Worm (Caenorhabditis elegans): ENCODE data around the gene acs-15.
A peak's percentile ranks its signal among the peaks of the same experiment; 100 is the strongest.

The acs-15 gene

DNA sequence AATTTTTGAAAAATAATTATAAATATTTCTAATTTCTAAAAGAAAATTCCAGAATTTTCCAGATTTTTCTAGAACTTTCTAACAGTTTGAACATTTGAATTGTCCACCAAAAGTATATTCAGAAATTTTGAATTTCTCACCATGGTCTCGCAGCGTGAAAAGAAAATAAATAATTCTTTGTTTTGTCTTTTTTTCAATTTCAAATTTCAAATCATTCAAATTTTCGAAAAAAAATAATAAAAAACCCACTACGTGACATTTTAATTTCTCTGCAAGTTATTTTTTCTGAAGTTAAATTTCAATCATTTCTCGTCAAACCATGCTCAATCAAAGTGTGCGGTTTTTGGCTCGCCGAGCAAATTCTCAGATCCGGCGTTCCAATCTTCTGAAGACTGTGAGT is at the start of gene acs-15:
Gene acs-15, plus strand, starts transcription at position 301 of the 400 bp plus-strand sequence.
- TF ChIP-seq pes-1 (GFP tag; IDR thresholded peaks at IDR 0.05): no peak
- no peak for TF ChIP-seq ets-7 (tag; optimal IDR thresholded peaks at IDR 0.05)
- no peak for TF ChIP-seq ceh-13 (GFP tag; optimal IDR thresholded peaks at IDR 0.05)
- no peak for TF ChIP-seq hnd-1 (tag; optimal IDR thresholded peaks at IDR 0.05)
- TF ChIP-seq F13C5.2 (tag; optimal IDR thresholded peaks at IDR 0.05): no peak
- no peak for TF ChIP-seq hmg-4 (GFP tag; optimal IDR thresholded peaks at IDR 0.05)
- TF ChIP-seq tbx-11 (GFP tag; IDR thresholded peaks at IDR 0.05): no peak
- no peak for TF ChIP-seq tbx-37 (GFP tag; conservative IDR thresholded peaks at IDR 0.05)
- TF ChIP-seq B0310.2 (tag; optimal IDR thresholded peaks at IDR 0.05): no peak
- no peak for TF ChIP-seq sea-1 (GFP tag; conservative IDR thresholded peaks at IDR 0.05)
- TF ChIP-seq aly-1 (tag; optimal IDR thresholded peaks at IDR 0.05): no peak
- no peak for TF ChIP-seq scrt-1 (GFP tag; IDR thresholded peaks at IDR 0.05)

ce11 chrII:884204-884603 is 48.6 kb upstream of the acs-15 start:
- no peak for TF ChIP-seq sea-1 (GFP tag; conservative IDR thresholded peaks at IDR 0.05)
- TF ChIP-seq pes-1 (GFP tag; IDR thresholded peaks at IDR 0.05): no peak
- TF ChIP-seq aly-1 (tag; optimal IDR thresholded peaks at IDR 0.05): no peak
- TF ChIP-seq scrt-1 (GFP tag; IDR thresholded peaks at IDR 0.05): no peak
- TF ChIP-seq tbx-37 (GFP tag; conservative IDR thresholded peaks at IDR 0.05): no peak
- TF ChIP-seq hmbx-1 (tag; optimal IDR thresholded peaks at IDR 0.05): no peak

DNA sequence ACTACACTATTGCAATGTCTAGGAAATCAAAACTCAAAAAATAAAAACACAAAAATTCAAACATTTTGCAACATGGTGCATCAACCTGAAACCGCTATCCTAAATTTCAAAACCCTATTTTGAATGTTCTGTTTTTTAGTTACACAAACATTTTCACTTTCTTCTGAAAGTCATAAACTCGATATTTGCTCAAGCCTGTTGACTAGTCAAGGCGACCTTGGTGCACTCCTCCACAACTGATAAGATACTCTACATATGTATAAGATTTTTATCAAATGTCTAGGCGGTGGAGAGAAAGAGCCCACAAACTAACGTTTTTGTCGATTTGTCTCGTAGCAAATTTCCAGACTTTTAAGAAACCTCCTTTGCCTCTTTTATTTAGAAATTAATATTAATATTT is 44.8 kb upstream of the acs-15 start, which contains the start of gene T07D3.4:
Gene T07D3.4, plus strand, starts transcription at position 286 of the 400 bp plus-strand sequence.
- no peak for TF ChIP-seq ets-7 (tag; optimal IDR thresholded peaks at IDR 0.05)
- no peak for TF ChIP-seq tra-4 (tag; optimal IDR thresholded peaks at IDR 0.05)
- TF ChIP-seq ceh-13 (GFP tag; optimal IDR thresholded peaks at IDR 0.05): no peak
- no peak for TF ChIP-seq ama-1 (optimal IDR thresholded peaks at IDR 0.05)
- TF ChIP-seq sea-1 (GFP tag; conservative IDR thresholded peaks at IDR 0.05): no peak
- TF ChIP-seq hmg-4 (GFP tag; optimal IDR thresholded peaks at IDR 0.05): no peak
- TF ChIP-seq F13C5.2 (tag; optimal IDR thresholded peaks at IDR 0.05): no peak
- no peak for TF ChIP-seq tbx-37 (GFP tag; conservative IDR thresholded peaks at IDR 0.05)
- TF ChIP-seq hnd-1 (tag; optimal IDR thresholded peaks at IDR 0.05): no peak

- TF ChIP-seq hmbx-1 (tag; optimal IDR thresholded peaks at IDR 0.05): no peak
- TF ChIP-seq ceh-36 (tag; optimal IDR thresholded peaks at IDR 0.05): no peak
- TF ChIP-seq scrt-1 (GFP tag; IDR thresholded peaks at IDR 0.05): no peak
- TF ChIP-seq aly-1 (tag; optimal IDR thresholded peaks at IDR 0.05): no peak
- TF ChIP-seq hnd-1 (tag; optimal IDR thresholded peaks at IDR 0.05): no peak
- TF ChIP-seq ama-1 (optimal IDR thresholded peaks at IDR 0.05): no peak
- no peak for TF ChIP-seq tra-4 (tag; optimal IDR thresholded peaks at IDR 0.05)
- no peak for TF ChIP-seq hmg-4 (GFP tag; optimal IDR thresholded peaks at IDR 0.05)
- TF ChIP-seq sea-1 (GFP tag; conservative IDR thresholded peaks at IDR 0.05): no peak
- no peak for TF ChIP-seq flt-1 (GFP tag; IDR thresholded peaks at IDR 0.05)
- no peak for TF ChIP-seq pes-1 (GFP tag; IDR thresholded peaks at IDR 0.05)
- TF ChIP-seq tbx-37 (GFP tag; conservative IDR thresholded peaks at IDR 0.05): no peak
- TF ChIP-seq ets-7 (tag; optimal IDR thresholded peaks at IDR 0.05): no peak
- TF ChIP-seq B0310.2 (tag; optimal IDR thresholded peaks at IDR 0.05): no peak
- TF ChIP-seq tbx-11 (GFP tag; IDR thresholded peaks at IDR 0.05): no peak
- no peak for TF ChIP-seq ceh-13 (GFP tag; optimal IDR thresholded peaks at IDR 0.05)
- no peak for TF ChIP-seq F13C5.2 (tag; optimal IDR thresholded peaks at IDR 0.05)
Measured at ce11 chrII:900720-901332, 32.0 kb upstream of the acs-15 start, which contains the start of gene T07D3.9. Gene T07D3.9 (minus strand): TSS chrII:900913.

DNA sequence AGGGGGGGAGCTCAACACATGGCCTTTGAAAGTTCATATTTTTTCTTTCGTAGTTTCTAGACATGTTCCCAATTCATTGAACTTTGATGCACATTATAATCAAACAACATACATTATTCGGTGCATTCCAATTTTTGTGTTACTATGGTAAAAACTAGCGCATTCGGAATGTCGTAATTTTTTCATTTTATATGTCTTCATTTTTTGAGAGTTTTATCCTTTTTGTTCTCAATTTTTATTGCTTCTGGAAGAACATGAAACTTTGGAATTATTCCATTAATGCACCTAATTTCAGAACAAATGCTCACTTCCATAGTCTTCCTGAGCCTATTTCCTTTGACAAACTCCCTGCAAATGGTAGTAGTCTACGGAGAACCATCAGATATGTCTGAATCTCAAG is 31.2 kb upstream of the acs-15 start, which contains the start of gene T07D3.2:
Gene T07D3.2, plus strand, starts transcription at position 301 of the 400 bp plus-strand sequence.
- no peak for TF ChIP-seq tbx-37 (GFP tag; conservative IDR thresholded peaks at IDR 0.05)
- no peak for TF ChIP-seq sea-1 (GFP tag; conservative IDR thresholded peaks at IDR 0.05)
- TF ChIP-seq pes-1 (GFP tag; IDR thresholded peaks at IDR 0.05): no peak
- TF ChIP-seq tbx-11 (GFP tag; IDR thresholded peaks at IDR 0.05): no peak
- TF ChIP-seq ceh-36 (tag; optimal IDR thresholded peaks at IDR 0.05): no peak
- TF ChIP-seq B0310.2 (tag; optimal IDR thresholded peaks at IDR 0.05): no peak
- no peak for TF ChIP-seq hmg-4 (GFP tag; optimal IDR thresholded peaks at IDR 0.05)
- TF ChIP-seq scrt-1 (GFP tag; IDR thresholded peaks at IDR 0.05): no peak
- no peak for TF ChIP-seq ets-7 (tag; optimal IDR thresholded peaks at IDR 0.05)
- TF ChIP-seq ceh-13 (GFP tag; optimal IDR thresholded peaks at IDR 0.05): no peak
- no peak for TF ChIP-seq hnd-1 (tag; optimal IDR thresholded peaks at IDR 0.05)
- TF ChIP-seq hmbx-1 (tag; optimal IDR thresholded peaks at IDR 0.05): no peak
- TF ChIP-seq ama-1 (optimal IDR thresholded peaks at IDR 0.05): no peak
- no peak for TF ChIP-seq F13C5.2 (tag; optimal IDR thresholded peaks at IDR 0.05)

DNA sequence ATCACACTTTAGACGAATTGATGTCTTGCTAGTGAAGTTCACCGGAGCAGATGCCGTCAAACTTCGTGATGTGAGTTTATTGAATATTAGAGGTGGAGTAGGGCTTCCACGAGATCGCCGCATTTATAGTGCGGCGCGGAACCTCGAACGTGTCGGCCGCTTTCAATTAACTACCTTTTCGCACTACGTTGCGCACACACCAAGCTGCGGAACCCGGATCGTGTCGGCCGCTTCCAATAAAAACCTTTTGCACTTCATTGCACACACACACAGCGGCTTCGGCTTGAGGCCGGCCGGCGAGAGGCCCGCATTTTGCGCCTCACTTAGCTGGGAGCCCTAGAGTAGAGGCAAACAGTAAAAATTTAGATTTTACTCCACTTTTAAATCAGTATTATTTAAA is 27.5 kb upstream of the acs-15 start:
- TF ChIP-seq sea-1 (GFP tag; conservative IDR thresholded peaks at IDR 0.05): 0 out of 2 replicates have a peak, but pooled peaks have one; percentile 29
- TF ChIP-seq aly-1 (tag; optimal IDR thresholded peaks at IDR 0.05): no peak
- TF ChIP-seq pes-1 (GFP tag; IDR thresholded peaks at IDR 0.05): peak; percentile 37; the same call in 1 of the 2 replicates

DNA sequence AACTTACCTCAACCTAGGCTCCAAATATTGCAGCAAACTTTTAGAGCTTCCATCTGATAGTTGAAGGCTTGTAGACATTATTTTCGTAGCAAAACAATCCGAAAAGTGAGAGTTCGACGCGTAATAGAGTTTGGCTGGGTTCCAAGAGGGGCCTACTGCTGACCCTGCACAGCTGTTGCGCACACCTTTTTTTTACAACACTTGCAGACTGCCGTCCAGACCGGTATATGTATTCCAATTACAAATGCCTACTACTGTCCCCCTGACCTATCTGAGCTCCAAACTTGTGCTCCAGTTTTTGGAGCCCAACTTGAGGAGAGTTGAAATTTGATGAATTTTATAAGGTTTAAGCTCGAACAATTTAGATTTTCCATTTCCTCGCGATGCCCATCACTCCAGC is 23.3 kb upstream of the acs-15 start, which contains the start of the genes fbxc-24 and fbxc-27:
Gene fbxc-24, minus strand, starts transcription at position 101 of the 400 bp plus-strand sequence.
Gene fbxc-27, plus strand, starts transcription at position 216 of the 400 bp plus-strand sequence.
- TF ChIP-seq F13C5.2 (tag; optimal IDR thresholded peaks at IDR 0.05) (no peak), tbx-11 (GFP tag; IDR thresholded peaks at IDR 0.05) (no peak), hnd-1 (tag; optimal IDR thresholded peaks at IDR 0.05) (no peak), hmbx-1 (tag; optimal IDR thresholded peaks at IDR 0.05) (no peak), flt-1 (GFP tag; IDR thresholded peaks at IDR 0.05) (no peak), ama-1 (optimal IDR thresholded peaks at IDR 0.05) (no peak), B0310.2 (tag; optimal IDR thresholded peaks at IDR 0.05) (no peak)

DNA sequence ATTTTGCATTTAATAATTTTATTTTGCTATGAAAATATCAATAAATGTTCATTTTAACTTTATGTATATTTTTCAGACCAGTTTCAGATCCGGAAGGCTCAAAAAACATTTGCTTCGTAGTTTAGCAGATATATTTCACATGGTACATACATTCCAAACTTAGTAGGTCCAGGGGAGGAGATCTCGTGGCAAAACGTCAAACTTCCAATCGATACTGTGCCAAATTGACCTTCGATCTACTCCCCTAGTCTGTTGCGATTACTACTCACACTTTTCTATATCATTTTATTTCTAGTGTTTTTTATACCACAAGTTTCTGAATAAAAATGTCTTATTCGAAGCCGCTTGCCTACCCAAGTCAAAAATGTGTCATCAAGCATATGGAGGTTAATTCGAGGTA is 21.1 kb upstream of the acs-15 start, which contains the start of gene fbxc-31:
Gene fbxc-31, plus strand, starts transcription at position 301 of the 400 bp plus-strand sequence.
- TF ChIP-seq scrt-1 (GFP tag; IDR thresholded peaks at IDR 0.05): no peak
- no peak for TF ChIP-seq ama-1 (optimal IDR thresholded peaks at IDR 0.05)
- no peak for TF ChIP-seq ceh-36 (tag; optimal IDR thresholded peaks at IDR 0.05)
- no peak for TF ChIP-seq ets-7 (tag; optimal IDR thresholded peaks at IDR 0.05)
- no peak for TF ChIP-seq tbx-37 (GFP tag; conservative IDR thresholded peaks at IDR 0.05)
- no peak for TF ChIP-seq ceh-13 (GFP tag; optimal IDR thresholded peaks at IDR 0.05)
- TF ChIP-seq hmg-4 (GFP tag; optimal IDR thresholded peaks at IDR 0.05): no peak
- no peak for TF ChIP-seq sea-1 (GFP tag; conservative IDR thresholded peaks at IDR 0.05)
- TF ChIP-seq aly-1 (tag; optimal IDR thresholded peaks at IDR 0.05): no peak
- TF ChIP-seq F13C5.2 (tag; optimal IDR thresholded peaks at IDR 0.05): no peak
- no peak for TF ChIP-seq tbx-11 (GFP tag; IDR thresholded peaks at IDR 0.05)
- TF ChIP-seq B0310.2 (tag; optimal IDR thresholded peaks at IDR 0.05): no peak
- no peak for TF ChIP-seq tra-4 (tag; optimal IDR thresholded peaks at IDR 0.05)
- TF ChIP-seq pes-1 (GFP tag; IDR thresholded peaks at IDR 0.05): no peak
